Worm (Caenorhabditis elegans) whole organism, late embryonic: Measurements from ENCODE around the gene sdz-6.

Experiments
- F13H6.1 ChIP-seq: sonication (generic microtip); optimal IDR thresholded peaks from 2 replicates; lab custom pipeline; 2016; ENCODE audit warnings: missing genetic modification characterization, missing compliant biosample characterization
- T23F11.4 ChIP-seq: fragments of 200-800 bp; sonication (Bioruptor generic); optimal IDR thresholded peaks from 2 replicates; lab custom pipeline; 2018; ENCODE audit warnings: mild to moderate bottlenecking, missing genetic modification characterization, missing compliant biosample characterization
- ceh-14 ChIP-seq: sonication (generic microtip); optimal IDR thresholded peaks from 2 replicates; lab custom pipeline; 2016; ENCODE audit warnings: missing genotype, missing genetic modification characterization, missing compliant biosample characterization
- ceh-24 ChIP-seq: sonication (generic microtip); optimal IDR thresholded peaks from 2 replicates; lab custom pipeline; 2016; ENCODE audit warnings: mild to moderate bottlenecking, missing genetic modification characterization, missing compliant biosample characterization
- fax-1 ChIP-seq: sonication (generic microtip); optimal IDR thresholded peaks from 2 replicates; lab custom pipeline; 2016; ENCODE audit warnings: missing genotype, missing genetic modification characterization, missing compliant biosample characterization
- nfya-1 ChIP-seq: sonication (generic microtip); optimal IDR thresholded peaks from 2 replicates; lab custom pipeline; 2017; ENCODE audit warnings: missing genetic modification characterization, mild to moderate bottlenecking, missing compliant biosample characterization, antibody characterized with exemption, moderate library complexity
- pha-4 ChIP-seq: fragments of 150-350 bp; optimal IDR thresholded peaks from 2 replicates; lab custom pipeline; 2018; ENCODE audit warnings: missing biosample characterization, missing genetic modification reagents, missing genetic modification characterization
- pqm-1 ChIP-seq: sonication (generic microtip); optimal IDR thresholded peaks from 2 replicates; lab custom pipeline; 2016; ENCODE audit warnings: missing genetic modification characterization, missing compliant biosample characterization
- rnt-1 ChIP-seq: sonication (generic microtip); optimal IDR thresholded peaks from 2 replicates; lab custom pipeline; 2016; ENCODE audit warnings: missing genetic modification characterization, missing compliant biosample characterization

- TF ChIP-seq fax-1 (no peak), T23F11.4 (GFP tag; lab: Kevin White, UChicago) (no peak), F13H6.1 (no peak), ceh-14 (no peak), pha-4 (tag; lab: Kevin White, UChicago) (no peak), nfya-1 (tag; lab: Kevin White, UChicago) (no peak), pqm-1 (tag; lab: Kevin White, UChicago) (no peak), ceh-24 (tag; lab: Kevin White, UChicago) (no peak), rnt-1 (tag; lab: Kevin White, UChicago) (no peak)
Observed at ce11 chrV:19311391-19311790, 9.0 kb upstream of the sdz-6 start, which contains the start of gene C43D7.8.
